Fruit fly (Drosophila melanogaster) Kc167 (cell line): Measurements from ENCODE around the gene CG43052.

ENCODE experiments used
- Myc ChIP-seq: fragments of >200 bp; optimal IDR thresholded peaks from 2 replicates; lab custom pipeline; 2017; ENCODE audit warnings: missing external identifiers
- Sin3A ChIP-seq: fragments of >200 bp; optimal IDR thresholded peaks from 2 replicates; lab custom pipeline; 2018; ENCODE audit warnings: missing external identifiers
- h ChIP-seq: fragments of >200 bp; optimal IDR thresholded peaks from 3 replicates; lab custom pipeline; 2018; ENCODE audit warnings: missing external identifiers
- psq ChIP-seq: fragments of >200 bp; optimal IDR thresholded peaks from 2 replicates; lab custom pipeline; 2017; ENCODE audit warnings: missing external identifiers

- TF ChIP-seq psq (lab: Kevin White, UChicago) (no peak), Sin3A (lab: Kevin White, UChicago) (no peak), Myc (no peak), h (lab: Kevin White, UChicago) (no peak)
These were observed 43.2 kb upstream of the CG43052 start for dm6 chr2L:14308661-14309060.
